Worm (Caenorhabditis elegans) whole organism, L4/young adult: Measurements from ENCODE around the gene ule-4.

Experiments
- W03F9.2 ChIP-seq: fragments of 150-350 bp; optimal IDR thresholded peaks from 2 replicates; lab custom pipeline; 2014; ENCODE audit warnings: missing biosample characterization, missing genetic modification characterization
- dao-5 ChIP-seq: sonication (generic microtip); optimal IDR thresholded peaks from 2 replicates; lab custom pipeline; 2016; ENCODE audit warnings: missing genotype, missing genetic modification characterization, moderate library complexity, missing compliant biosample characterization
- him-1 ChIP-seq: sonication (generic microtip); optimal IDR thresholded peaks from 2 replicates; lab custom pipeline; 2016; ENCODE audit warnings: missing genotype, missing genetic modification reagents, missing genetic modification characterization, missing compliant biosample characterization

- TF ChIP-seq W03F9.2 (tag; lab: Kevin White, UChicago) (no peak), him-1 (no peak), dao-5 (tag; lab: Kevin White, UChicago) (no peak)
These were observed 47.1 kb upstream of the ule-4 start for ce11 chrIV:13694600-13694999.
